Fruit fly (Drosophila melanogaster): ENCODE measurements around the gene Rop.

The Rop gene

DNA sequence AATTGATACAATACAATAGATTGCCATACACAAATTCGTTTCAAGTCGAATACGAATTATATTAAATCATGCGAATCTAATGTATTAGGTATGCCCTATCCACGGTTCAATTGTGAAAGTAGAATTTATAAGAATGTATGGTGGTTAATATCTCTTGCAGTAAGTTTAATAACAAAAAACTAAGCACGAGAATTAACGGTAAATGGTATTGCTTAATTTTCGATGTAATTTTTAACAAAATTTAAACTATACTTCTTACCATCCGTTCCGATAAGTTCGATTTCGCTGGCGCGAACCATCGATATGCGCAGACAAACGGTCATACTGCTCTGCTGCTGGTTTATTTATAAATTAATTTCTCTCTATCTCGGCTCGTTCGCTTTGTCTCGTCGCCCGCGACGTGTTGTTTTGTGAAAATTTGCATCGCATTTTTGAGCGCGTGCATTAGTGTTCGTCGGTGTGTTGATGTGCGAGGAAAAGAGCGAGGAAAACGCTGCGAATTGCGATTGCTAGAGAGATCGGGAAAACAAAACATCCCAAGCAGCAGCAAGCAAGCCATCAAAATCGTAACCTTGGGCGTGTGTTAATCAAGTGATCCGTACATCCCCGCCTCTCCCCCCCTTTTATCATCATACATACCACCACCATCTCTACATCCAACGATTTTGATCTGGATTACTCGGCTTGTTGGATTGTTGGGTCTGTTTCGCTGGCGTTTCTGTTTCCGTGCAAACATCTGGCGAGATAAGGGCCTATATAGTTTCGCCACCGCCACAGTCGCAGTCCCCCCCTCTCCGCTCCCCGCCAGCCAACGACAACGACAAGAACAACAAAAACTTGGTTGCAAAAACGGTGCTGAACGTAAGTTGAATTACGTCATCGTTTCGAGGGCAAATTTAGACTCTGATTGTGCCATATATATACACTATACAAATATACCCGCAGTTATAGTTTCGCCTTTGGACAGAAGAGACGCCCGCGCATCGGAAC is 35.2 kb downstream of the Rop start, which contains the start of gene Fit1 (continued):
- no peak for TF ChIP-seq crc (GFP tag; optimal IDR thresholded peaks at IDR 0.05)
- TF ChIP-seq CG8924 (tag; optimal IDR thresholded peaks at IDR 0.05): peak; percentile 38
- TF ChIP-seq maf-S (GFP tag; optimal IDR thresholded peaks at IDR 0.05): no peak
- no peak for TF ChIP-seq Blimp-1 (GFP tag; optimal IDR thresholded peaks at IDR 0.05)
- no peak for TF ChIP-seq gro (GFP tag; optimal IDR thresholded peaks at IDR 0.05)
- TF ChIP-seq CG12104 (GFP tag; optimal IDR thresholded peaks at IDR 0.05): no peak
- no peak for TF ChIP-seq Nf-YB (GFP tag; optimal IDR thresholded peaks at IDR 0.05)
- TF ChIP-seq CG17912 (GFP tag; optimal IDR thresholded peaks at IDR 0.05): no peak
- no peak for TF ChIP-seq fd102C (GFP tag; optimal IDR thresholded peaks at IDR 0.05)
- TF ChIP-seq Optix (GFP tag; IDR thresholded peaks at IDR 0.05): no peak
- TF ChIP-seq kay (GFP tag; optimal IDR thresholded peaks at IDR 0.05): no peak
- TF ChIP-seq scrt (GFP tag; optimal IDR thresholded peaks at IDR 0.05): no peak
- no peak for TF ChIP-seq Vsx1 (GFP tag; optimal IDR thresholded peaks at IDR 0.05)
- no peak for TF ChIP-seq Awh (GFP tag; IDR thresholded peaks at IDR 0.05)
- TF ChIP-seq CG15479 (GFP tag; optimal IDR thresholded peaks at IDR 0.05): no peak
- TF ChIP-seq zen (tag; optimal IDR thresholded peaks at IDR 0.05): no peak
- TF ChIP-seq slp2 (GFP tag; optimal IDR thresholded peaks at IDR 0.05): no peak
- TF ChIP-seq pan (optimal IDR thresholded peaks at IDR 0.05): no peak
- TF ChIP-seq pan (GFP tag; optimal IDR thresholded peaks at IDR 0.05 in 1 of 2, IDR thresholded peaks at IDR 0.05 in 1 of 2): peak in 1 of 2 experiments; percentile 7
- TF ChIP-seq CG15073 (GFP tag; optimal IDR thresholded peaks at IDR 0.05): no peak
- no peak for TF ChIP-seq gt (GFP tag; IDR thresholded peaks at IDR 0.05)
- TF ChIP-seq mld (GFP tag; IDR thresholded peaks at IDR 0.05; ENCODE audit: partially characterized antibody): 0 out of 3 replicates have a peak, but pooled peaks have one; percentile 7
- TF ChIP-seq CG1024 (GFP tag; IDR thresholded peaks at IDR 0.05): no peak
- no peak for TF ChIP-seq ewg (GFP tag; optimal IDR thresholded peaks at IDR 0.05)
- TF ChIP-seq CG10543 (GFP tag; optimal IDR thresholded peaks at IDR 0.05): peak; percentile 90
- no peak for TF ChIP-seq CG9609 (GFP tag; optimal IDR thresholded peaks at IDR 0.05)
- TF ChIP-seq Atf-2 (GFP tag; optimal IDR thresholded peaks at IDR 0.05): no peak
- peak; percentile 73 for TF ChIP-seq CG6791 (GFP tag; IDR thresholded peaks at IDR 0.05; ENCODE audit: partially characterized antibody)
- no peak for TF ChIP-seq fd96Cb (tag; optimal IDR thresholded peaks at IDR 0.05)
- TF ChIP-seq prd (optimal IDR thresholded peaks at IDR 0.05): no peak
- TF ChIP-seq prd (GFP tag; IDR thresholded peaks at IDR 0.05): no peak
- TF ChIP-seq shn (GFP tag; optimal IDR thresholded peaks at IDR 0.05): no peak
- peak; percentile 56; the same call in 2 of the 3 replicates for TF ChIP-seq CG7963 (GFP tag; IDR thresholded peaks at IDR 0.05; ENCODE audit: partially characterized antibody)
- no peak for TF ChIP-seq sqz (GFP tag; optimal IDR thresholded peaks at IDR 0.05)
- peak; percentile 82 for TF ChIP-seq sug (tag; optimal IDR thresholded peaks at IDR 0.05)
- no peak for TF ChIP-seq CG3995 (GFP tag; optimal IDR thresholded peaks at IDR 0.05)
- TF ChIP-seq sob (GFP tag; IDR thresholded peaks at IDR 0.05): no peak
- no peak for TF ChIP-seq dmrt99B (tag; optimal IDR thresholded peaks at IDR 0.05)
- peak; percentile 95 for TF ChIP-seq crol (GFP tag; IDR thresholded peaks at IDR 0.05)
- no peak for TF ChIP-seq Hr78 (GFP tag; optimal IDR thresholded peaks at IDR 0.05)
- no peak for TF ChIP-seq tgo (GFP tag; IDR thresholded peaks at IDR 0.05)
- TF ChIP-seq nom (GFP tag; optimal IDR thresholded peaks at IDR 0.05): peak; percentile 46
- TF ChIP-seq pfk (GFP tag; optimal IDR thresholded peaks at IDR 0.05): peak; percentile 78
- no peak for TF ChIP-seq tap (tag; optimal IDR thresholded peaks at IDR 0.05)
- TF ChIP-seq YL-1 (GFP tag; optimal IDR thresholded peaks at IDR 0.05): peak; percentile 32
- peak; percentile 56 for TF ChIP-seq Dp (GFP tag; optimal IDR thresholded peaks at IDR 0.05)
- TF ChIP-seq CG2678 (tag; optimal IDR thresholded peaks at IDR 0.05): peak; percentile 14
- 0 out of 3 replicates have a peak, but pooled peaks have one; percentile 21 for TF ChIP-seq CG11695 (GFP tag; IDR thresholded peaks at IDR 0.05)
